Fruit fly (Drosophila melanogaster) whole organism, wandering third instar larva: ENCODE data around the gene CG14341.

ENCODE experiments used
- Abd-B ChIP-seq: fragments of >200 bp; optimal IDR thresholded peaks from 2 replicates; lab custom pipeline; 2017; ENCODE audit warnings: missing biosample characterization, missing genetic modification characterization
- CG32264 ChIP-seq: fragments of 200-800 bp; sonication (Bioruptor generic); optimal IDR thresholded peaks from 2 replicates; lab custom pipeline; 2016; ENCODE audit warnings: missing biosample characterization, missing genetic modification characterization
- CG9705 ChIP-seq: fragments of 200-800 bp; sonication (Bioruptor generic); optimal IDR thresholded peaks from 2 replicates; lab custom pipeline; 2018; ENCODE audit warnings: missing biosample characterization, mild to moderate bottlenecking, missing genetic modification characterization
- CrebA ChIP-seq: fragments of 200-800 bp; sonication (Bioruptor generic); optimal IDR thresholded peaks from 2 replicates; lab custom pipeline; 2016; ENCODE audit warnings: missing biosample characterization, mild to moderate bottlenecking, missing genetic modification characterization, borderline replicate concordance
- Dfd ChIP-seq: fragments of >200 bp; optimal IDR thresholded peaks from 2 replicates; lab custom pipeline; 2017; ENCODE audit warnings: missing biosample characterization, missing genetic modification characterization
- Dif ChIP-seq: fragments of 200-275, 200-300 bp; sonication (Bioruptor generic); optimal IDR thresholded peaks from 2 replicates; lab custom pipeline; 2018; ENCODE audit warnings: missing biosample characterization, missing genetic modification characterization; ENCODE audit not compliant: partially characterized antibody
- GATAd ChIP-seq: sonication (Bioruptor generic); optimal IDR thresholded peaks from 2 replicates; lab custom pipeline; 2016; ENCODE audit warnings: missing biosample characterization, missing genetic modification characterization
- HLH106 ChIP-seq: fragments of 200-800 bp; optimal IDR thresholded peaks from 3 replicates; lab custom pipeline; 2019; ENCODE audit warnings: missing biosample characterization, mild to moderate bottlenecking, missing genetic modification characterization, moderate library complexity
- Hnf4 ChIP-seq: fragments of 200-800 bp; sonication (Bioruptor generic); optimal IDR thresholded peaks from 2 replicates; lab custom pipeline; 2016; ENCODE audit warnings: missing biosample characterization, mild to moderate bottlenecking, missing genetic modification characterization
- Hr78 ChIP-seq: fragments of >200 bp; optimal IDR thresholded peaks from 2 replicates; lab custom pipeline; 2017; ENCODE audit warnings: missing biosample characterization, missing genetic modification characterization
- Hr83 ChIP-seq: fragments of 200-300 bp; sonication (Bioruptor generic); optimal IDR thresholded peaks from 2 replicates; lab custom pipeline; 2016; ENCODE audit warnings: missing biosample characterization, mild to moderate bottlenecking, missing genetic modification characterization, moderate library complexity; ENCODE audit not compliant: poor library complexity, severe bottlenecking
- Jra ChIP-seq: sonication (Bioruptor generic); optimal IDR thresholded peaks from 2 replicates; lab custom pipeline; 2016; ENCODE audit warnings: missing biosample characterization, missing genetic modification characterization
- Mio ChIP-seq: sonication (Bioruptor generic); optimal IDR thresholded peaks from 2 replicates; lab custom pipeline; 2016; ENCODE audit warnings: missing biosample characterization, missing genetic modification characterization
- Myc ChIP-seq: fragments of >200 bp; optimal IDR thresholded peaks from 2 replicates; lab custom pipeline; 2017
- N ChIP-seq: fragments of >200 bp; optimal IDR thresholded peaks from 2 replicates; lab custom pipeline; 2018; ENCODE audit warnings: missing biosample characterization, missing external identifiers, missing genetic modification characterization
- OdsH ChIP-seq: fragments of 200-800 bp; sonication (Bioruptor generic); optimal IDR thresholded peaks from 2 replicates; lab custom pipeline; 2016; ENCODE audit warnings: missing biosample characterization, mild to moderate bottlenecking, missing genetic modification characterization
- Rel ChIP-seq, 2 experiments: fragments of 200-800 bp; sonication (Bioruptor generic) in 1 of 2; optimal IDR thresholded peaks; 2 replicates in 1 of 2; 3 replicates in 1 of 2; lab custom pipeline; 2016 to 2019; ENCODE audit warnings: mild to moderate bottlenecking in 2 of 2, missing biosample characterization in 2 of 2, missing genetic modification characterization in 2 of 2, moderate library complexity in 1 of 2
- Sp1 ChIP-seq: fragments of 200-800 bp; sonication (Bioruptor generic); optimal IDR thresholded peaks from 3 replicates; lab custom pipeline; 2019; ENCODE audit warnings: missing biosample characterization, mild to moderate bottlenecking, missing genetic modification characterization, moderate library complexity
- Vsx2 ChIP-seq: fragments of 200-300, 225-300 bp; sonication (Bioruptor generic); optimal IDR thresholded peaks from 2 replicates; lab custom pipeline; 2018; ENCODE audit warnings: missing biosample characterization, missing genetic modification characterization; ENCODE audit not compliant: partially characterized antibody
- br ChIP-seq: fragments of 200-800 bp; sonication (Bioruptor generic); optimal IDR thresholded peaks from 2 replicates; lab custom pipeline; 2016; ENCODE audit warnings: missing biosample characterization, missing genetic modification characterization
- brk ChIP-seq: fragments of 200-800 bp; sonication (Bioruptor generic); optimal IDR thresholded peaks from 2 replicates; lab custom pipeline; 2016; ENCODE audit warnings: missing biosample characterization, mild to moderate bottlenecking, missing genetic modification characterization
- dl ChIP-seq, 2 experiments: fragments of 175-275, 200-275 bp in 1 of 2; fragments of 200-275 bp in 1 of 2; sonication (Bioruptor generic); optimal IDR thresholded peaks; lab custom pipeline; 2018; ENCODE audit warnings: mild to moderate bottlenecking in 2 of 2, missing biosample characterization in 2 of 2, missing genetic modification characterization in 2 of 2, moderate library complexity in 2 of 2; ENCODE audit not compliant: partially characterized antibody in 2 of 2, insufficient read depth in 1 of 2
- dmrt93B ChIP-seq: fragments of 200-800 bp; sonication (Bioruptor generic); optimal IDR thresholded peaks from 2 replicates; lab custom pipeline; 2018; ENCODE audit warnings: missing biosample characterization, mild to moderate bottlenecking, missing genetic modification characterization
- dsf ChIP-seq: sonication (Bioruptor generic); optimal IDR thresholded peaks from 2 replicates; lab custom pipeline; 2016; ENCODE audit warnings: missing biosample characterization, missing genetic modification characterization, borderline replicate concordance
- ey ChIP-seq: fragments of 200-800 bp; sonication (Bioruptor generic); optimal IDR thresholded peaks from 2 replicates; lab custom pipeline; 2016; ENCODE audit warnings: missing biosample characterization, missing genetic modification characterization
- foxo ChIP-seq, 2 experiments: fragments of 200-800 bp; sonication (Bioruptor generic); optimal IDR thresholded peaks; 2 replicates in 1 of 2; 3 replicates in 1 of 2; lab custom pipeline; 2016 to 2017; ENCODE audit warnings: missing biosample characterization in 2 of 2, missing genetic modification characterization in 2 of 2
- fru ChIP-seq: fragments of 200-800 bp; sonication (Bioruptor generic); optimal IDR thresholded peaks from 3 replicates; lab custom pipeline; 2016; ENCODE audit warnings: missing biosample characterization, mild to moderate bottlenecking, missing genetic modification characterization
- h ChIP-seq: fragments of 200-800 bp; sonication (Bioruptor generic); optimal IDR thresholded peaks from 3 replicates; lab custom pipeline; 2016; ENCODE audit warnings: missing biosample characterization, mild to moderate bottlenecking, missing genetic modification characterization
- jim ChIP-seq: fragments of 175-275, 200-325 bp; sonication (Bioruptor generic); optimal IDR thresholded peaks from 2 replicates; lab custom pipeline; 2016; ENCODE audit warnings: missing biosample characterization, mild to moderate bottlenecking, missing genetic modification characterization
- lola ChIP-seq: fragments of >200 bp; optimal IDR thresholded peaks from 2 replicates; lab custom pipeline; 2017; ENCODE audit warnings: missing biosample characterization, missing genetic modification characterization
- pan ChIP-seq: fragments of >200 bp; optimal IDR thresholded peaks from 2 replicates; lab custom pipeline; 2017
- psq ChIP-seq: fragments of 200-800 bp; sonication (Bioruptor generic); optimal IDR thresholded peaks from 3 replicates; lab custom pipeline; 2017; ENCODE audit warnings: missing biosample characterization, mild to moderate bottlenecking, missing genetic modification characterization, moderate library complexity
- rgr ChIP-seq: fragments of 200-800 bp; sonication (Bioruptor generic); optimal IDR thresholded peaks from 3 replicates; lab custom pipeline; 2016; ENCODE audit warnings: missing biosample characterization, mild to moderate bottlenecking, missing genetic modification characterization
- sage ChIP-seq: fragments of 200-800 bp; sonication (Bioruptor generic); optimal IDR thresholded peaks from 2 replicates; lab custom pipeline; 2016; ENCODE audit warnings: missing biosample characterization, mild to moderate bottlenecking, missing genetic modification characterization
- sv ChIP-seq: fragments of 200-800 bp; sonication (Bioruptor generic); optimal IDR thresholded peaks from 3 replicates; lab custom pipeline; 2016; ENCODE audit warnings: missing biosample characterization, missing genetic modification characterization
- tai ChIP-seq: sonication (Bioruptor generic); optimal IDR thresholded peaks from 2 replicates; lab custom pipeline; 2016; ENCODE audit warnings: missing biosample characterization, missing genetic modification characterization
- usp ChIP-seq: fragments of >200 bp; optimal IDR thresholded peaks from 2 replicates; lab custom pipeline; 2017; ENCODE audit warnings: missing biosample characterization, missing genetic modification characterization
- woc ChIP-seq: sonication (Bioruptor generic); optimal IDR thresholded peaks from 2 replicates; lab custom pipeline; 2016; ENCODE audit warnings: missing biosample characterization, mild to moderate bottlenecking, missing genetic modification characterization

Gene CG14341

dm6 chr2L:1143286-1143685 is 23.0 kb upstream of the CG14341 start:
- no peak for TF ChIP-seq Hr83 (GFP tag; lab: Kevin White, UChicago)
- TF ChIP-seq br (GFP tag; lab: Kevin White, UChicago): no peak
- no peak for TF ChIP-seq CG9705
- no peak for TF ChIP-seq CG32264 (GFP tag; lab: Kevin White, UChicago)
- no peak for TF ChIP-seq Hr78 (GFP tag; lab: Kevin White, UChicago)
- no peak for TF ChIP-seq HLH106 (tag; lab: Kevin White, UChicago)
- no peak for TF ChIP-seq N
- TF ChIP-seq lola: no peak
- no peak for TF ChIP-seq Abd-B (GFP tag; lab: Kevin White, UChicago)
- TF ChIP-seq Sp1 (GFP tag; lab: Kevin White, UChicago): no peak
- TF ChIP-seq tai (GFP tag; lab: Kevin White, UChicago): no peak

dm6 chr2L:1144371-1145360 is 21.6 kb upstream of the CG14341 start:
- no peak for TF ChIP-seq Hr83 (GFP tag; lab: Kevin White, UChicago)
- no peak for TF ChIP-seq Hnf4
- TF ChIP-seq tai (GFP tag; lab: Kevin White, UChicago): no peak
- TF ChIP-seq OdsH (GFP tag; lab: Kevin White, UChicago): peak; percentile 92
- peak; percentile 41 for TF ChIP-seq CG9705
- no peak for TF ChIP-seq CrebA (GFP tag; lab: Kevin White, UChicago)
- TF ChIP-seq h (GFP tag; lab: Kevin White, UChicago): peak; percentile 96
- TF ChIP-seq Rel (GFP tag; optimal IDR thresholded peaks at IDR 0.05; lab: Kevin White, UChicago): peak; percentile 47
- TF ChIP-seq Rel (tag; optimal IDR thresholded peaks at IDR 0.05; lab: Kevin White, UChicago): peak; percentile 66
- no peak for TF ChIP-seq woc (GFP tag; lab: Kevin White, UChicago)
- TF ChIP-seq HLH106 (tag; lab: Kevin White, UChicago): peak; percentile 91
- TF ChIP-seq br (GFP tag; lab: Kevin White, UChicago): peak; percentile 89
- no peak for TF ChIP-seq N
- no peak for TF ChIP-seq pan (lab: Kevin White, UChicago)
- TF ChIP-seq rgr (GFP tag; lab: Kevin White, UChicago): peak; percentile 93
- no peak for TF ChIP-seq brk (GFP tag; lab: Kevin White, UChicago)
- TF ChIP-seq Sp1 (GFP tag; lab: Kevin White, UChicago): peak; percentile 93
- peak; percentile 64 for TF ChIP-seq Jra (GFP tag; lab: Kevin White, UChicago)
- no peak for TF ChIP-seq jim (GFP tag; lab: Kevin White, UChicago)
- TF ChIP-seq Hr78 (GFP tag; lab: Kevin White, UChicago): no peak
- TF ChIP-seq GATAd: no peak
- peak; percentile 80 to 94 for TF ChIP-seq foxo (GFP tag; optimal IDR thresholded peaks at IDR 0.05; lab: Kevin White, UChicago)
- no peak for TF ChIP-seq sage (GFP tag; lab: Kevin White, UChicago)
- TF ChIP-seq Mio (GFP tag; lab: Kevin White, UChicago): peak; percentile 55
- peak; percentile 75 for TF ChIP-seq CG32264 (GFP tag; lab: Kevin White, UChicago)
- no peak for TF ChIP-seq dl (GFP tag; optimal IDR thresholded peaks at IDR 0.05; lab: Kevin White, UChicago; ENCODE audit: insufficient read depth in 1 of 2, partially characterized antibody in 2 of 2)
- peak; percentile 83 for TF ChIP-seq dmrt93B
- TF ChIP-seq lola: no peak
- TF ChIP-seq psq: peak; percentile 82
- TF ChIP-seq dsf (GFP tag; lab: Kevin White, UChicago): no peak
- TF ChIP-seq Myc (lab: Kevin White, UChicago): no peak
- TF ChIP-seq Dfd: no peak
- TF ChIP-seq ey (GFP tag; lab: Kevin White, UChicago): peak; percentile 93
- TF ChIP-seq usp (GFP tag; lab: Kevin White, UChicago): no peak
- no peak for TF ChIP-seq Vsx2 (GFP tag; lab: Kevin White, UChicago)
- TF ChIP-seq Dif: no peak
- no peak for TF ChIP-seq Abd-B (GFP tag; lab: Kevin White, UChicago)
- peak; percentile 91 for TF ChIP-seq fru
- peak; percentile 40 for TF ChIP-seq sv
